Fruit fly (Drosophila melanogaster): ENCODE results near the gene MED30.

MED30 gene

dm6 chr3L:613578-614300 is 40.1 kb downstream of the MED30 start (continued):
- TF ChIP-seq jigr1 (GFP tag; IDR thresholded peaks at IDR 0.05) (no peak), seq (GFP tag; IDR thresholded peaks at IDR 0.05) (no peak), Blimp-1 (GFP tag; optimal IDR thresholded peaks at IDR 0.05) (peak; percentile 58), Sox100B (GFP tag; optimal IDR thresholded peaks at IDR 0.05) (no peak), CrebB (tag; optimal IDR thresholded peaks at IDR 0.05) (no peak), Hmr (GFP tag; optimal IDR thresholded peaks at IDR 0.05) (no peak), danr (GFP tag; IDR thresholded peaks at IDR 0.05) (no peak; the same call in 1 of the 2 replicates), CG7745 (tag; optimal IDR thresholded peaks at IDR 0.05) (no peak), CG8765 (GFP tag; IDR thresholded peaks at IDR 0.05) (peak; percentile 79), sisA (GFP tag; IDR thresholded peaks at IDR 0.05) (peak; percentile 39; the same call in 1 of the 2 replicates), YL-1 (GFP tag; optimal IDR thresholded peaks at IDR 0.05) (no peak), CG9727 (GFP tag; optimal IDR thresholded peaks at IDR 0.05) (peak; percentile 85), pan (optimal IDR thresholded peaks at IDR 0.05) (no peak), pan (GFP tag; optimal IDR thresholded peaks at IDR 0.05 in 1 of 2, IDR thresholded peaks at IDR 0.05 in 1 of 2) (peak in 1 of 2 experiments; percentile 26), sug (tag; optimal IDR thresholded peaks at IDR 0.05) (no peak), Hey (tag; optimal IDR thresholded peaks at IDR 0.05) (no peak), Tbp (GFP tag; optimal IDR thresholded peaks at IDR 0.05) (no peak), CG4424 (GFP tag; optimal IDR thresholded peaks at IDR 0.05) (peak; percentile 67), Dref (GFP tag; IDR thresholded peaks at IDR 0.05) (0 out of 2 replicates have a peak, but pooled peaks have one; percentile 1), CHES-1-like (GFP tag; optimal IDR thresholded peaks at IDR 0.05) (no peak), Bgb (GFP tag; IDR thresholded peaks at IDR 0.05; ENCODE audit: partially characterized antibody) (no peak), CG11085 (GFP tag; IDR thresholded peaks at IDR 0.05) (no peak), CG9817 (tag; optimal IDR thresholded peaks at IDR 0.05) (no peak), hbn (GFP tag; IDR thresholded peaks at IDR 0.05; ENCODE audit: partially characterized antibody) (no peak), CG18764 (GFP tag; optimal IDR thresholded peaks at IDR 0.05) (peak; percentile 49), sd (tag; optimal IDR thresholded peaks at IDR 0.05) (no peak), sima (GFP tag; optimal IDR thresholded peaks at IDR 0.05) (no peak), ems (GFP tag; optimal IDR thresholded peaks at IDR 0.05) (no peak), croc (GFP tag; conservative IDR thresholded peaks at IDR 0.05) (no peak; the same call in 1 of the 3 replicates), jumu (GFP tag; optimal IDR thresholded peaks at IDR 0.05) (peak; percentile 38), CG10565 (GFP tag; optimal IDR thresholded peaks at IDR 0.05) (no peak), Asciz (GFP tag; optimal IDR thresholded peaks at IDR 0.05) (no peak), chm (GFP tag; IDR thresholded peaks at IDR 0.05) (0 out of 2 replicates have a peak, but pooled peaks have one; percentile 6), odd (GFP tag; optimal IDR thresholded peaks at IDR 0.05) (no peak), nau (GFP tag; optimal IDR thresholded peaks at IDR 0.05) (no peak), CG30403 (GFP tag; optimal IDR thresholded peaks at IDR 0.05) (peak; percentile 61), CG31388 (GFP tag; optimal IDR thresholded peaks at IDR 0.05) (no peak), bsh (GFP tag; optimal IDR thresholded peaks at IDR 0.05) (peak in 1 of 2 experiments; percentile 58), Awh (GFP tag; IDR thresholded peaks at IDR 0.05) (peak; percentile 41; the same call in 1 of the 2 replicates), Side (GFP tag; optimal IDR thresholded peaks at IDR 0.05) (no peak), mam (GFP tag; optimal IDR thresholded peaks at IDR 0.05) (no peak), CG9437 (GFP tag; optimal IDR thresholded peaks at IDR 0.05) (no peak), B-H1 (GFP tag; IDR thresholded peaks at IDR 0.05) (no peak), CG14014 (GFP tag; IDR thresholded peaks at IDR 0.05) (no peak), nerfin-1 (tag; optimal IDR thresholded peaks at IDR 0.05) (no peak), zfh1 (GFP tag; IDR thresholded peaks at IDR 0.05) (peak; percentile 70), eyg (GFP tag; optimal IDR thresholded peaks at IDR 0.05) (no peak), CG1792 (GFP tag; optimal IDR thresholded peaks at IDR 0.05) (no peak), Gsc (GFP tag; IDR thresholded peaks at IDR 0.05) (0 out of 2 replicates have a peak, but pooled peaks have one; percentile 23), Max (GFP tag; optimal IDR thresholded peaks at IDR 0.05) (peak; percentile 31)

All from whole organism, embryonic.